Worm (Caenorhabditis elegans) whole organism, young adult: ENCODE data around the gene col-130.

ENCODE experiments used
- B0035.1 ChIP-seq: sonication (generic microtip); optimal IDR thresholded peaks from 2 replicates; lab custom pipeline; 2016; ENCODE audit warnings: missing genetic modification characterization, mild to moderate bottlenecking, missing compliant biosample characterization, missing genotype, missing genetic modification reagents
- C06A6.2 ChIP-seq: fragments of 200-800 bp; sonication (Bioruptor generic); conservative IDR thresholded peaks from 2 replicates; pipeline ENCODE4 v1.3.6; 2022; ENCODE audit warnings: missing genetic modification characterization, missing compliant biosample characterization
- D2030.7 ChIP-seq: fragments of 200-800 bp; sonication (Bioruptor generic); IDR thresholded peaks from 2 replicates; pipeline ENCODE4 v1.3.6; 2022; ENCODE audit warnings: missing genetic modification reagents, missing genetic modification characterization, missing compliant biosample characterization
- F33H1.4 ChIP-seq: fragments of 200-800 bp; sonication (Bioruptor generic); IDR thresholded peaks from 2 replicates; pipeline ENCODE4 v1.3.6; 2022; ENCODE audit warnings: missing genetic modification reagents, missing genetic modification characterization, missing compliant biosample characterization
- F39B2.1 ChIP-seq: fragments of 200-800 bp; sonication (Bioruptor generic); IDR thresholded peaks from 2 replicates; pipeline ENCODE4 v1.3.6; 2022; ENCODE audit warnings: missing genetic modification reagents, missing genetic modification characterization, missing compliant biosample characterization
- F49E8.2 ChIP-seq: sonication (generic microtip); optimal IDR thresholded peaks from 3 replicates; lab custom pipeline; 2017; ENCODE audit warnings: missing genetic modification characterization, mild to moderate bottlenecking, missing compliant biosample characterization, antibody characterized with exemption, moderate library complexity; ENCODE audit not compliant: insufficient read depth
- F55B11.4 ChIP-seq: sonication (generic microtip); optimal IDR thresholded peaks from 2 replicates; lab custom pipeline; 2016; ENCODE audit warnings: missing compliant biosample characterization, missing genetic modification characterization, borderline replicate concordance; ENCODE audit not compliant: insufficient read depth
- Y53G8AR.9 ChIP-seq: fragments of 200-800 bp; sonication (Bioruptor generic); conservative IDR thresholded peaks from 2 replicates; pipeline ENCODE4 v1.3.6; 2022; ENCODE audit warnings: missing genetic modification reagents, missing genetic modification characterization, missing compliant biosample characterization
- Y67H2A.10 ChIP-seq: fragments of 200-800 bp; sonication (Bioruptor generic); conservative IDR thresholded peaks from 2 replicates; pipeline ENCODE4 v1.3.6; 2022; ENCODE audit warnings: missing genetic modification reagents, missing genetic modification characterization, missing compliant biosample characterization
- Y79H2A.3 ChIP-seq: fragments of 200-800 bp; sonication (Bioruptor generic); conservative IDR thresholded peaks from 2 replicates; pipeline ENCODE4 v1.3.6; 2022; ENCODE audit warnings: missing genetic modification reagents, missing genetic modification characterization, missing compliant biosample characterization
- akir-1 ChIP-seq: fragments of 200-800 bp; sonication (Bioruptor generic); optimal IDR thresholded peaks from 2 replicates; lab custom pipeline; 2018; ENCODE audit warnings: mild to moderate bottlenecking, missing genetic modification characterization, moderate library complexity, missing compliant biosample characterization
- attf-5 ChIP-seq: fragments of 200-800 bp; sonication (Bioruptor generic); optimal IDR thresholded peaks from 2 replicates; lab custom pipeline; 2018; ENCODE audit warnings: mild to moderate bottlenecking, missing genetic modification characterization, missing compliant biosample characterization
- bed-1 ChIP-seq: fragments of 200-800 bp; sonication (Bioruptor generic); IDR thresholded peaks from 2 replicates; pipeline ENCODE4 v1.3.6; 2022; ENCODE audit warnings: missing genetic modification reagents, missing genetic modification characterization, missing compliant biosample characterization
- cebp-2 ChIP-seq: fragments of 200-800 bp; sonication (Bioruptor generic); IDR thresholded peaks from 2 replicates; pipeline ENCODE4 v1.3.6; 2022; ENCODE audit warnings: missing genetic modification characterization, missing compliant biosample characterization
- ceh-27 ChIP-seq: fragments of 200-800 bp; sonication (Bioruptor generic); optimal IDR thresholded peaks from 2 replicates; lab custom pipeline; 2018; ENCODE audit warnings: mild to moderate bottlenecking, missing genetic modification characterization, moderate library complexity, missing compliant biosample characterization
- ceh-58 ChIP-seq: fragments of 200-800 bp; sonication (Bioruptor generic); IDR thresholded peaks from 2 replicates; pipeline ENCODE4 v1.3.6; 2022; ENCODE audit warnings: missing genetic modification characterization, missing compliant biosample characterization
- ceh-91 ChIP-seq: fragments of 200-800 bp; sonication (Bioruptor generic); IDR thresholded peaks from 2 replicates; pipeline ENCODE4 v1.3.6; 2022; ENCODE audit warnings: missing genetic modification reagents, missing genetic modification characterization, missing compliant biosample characterization
- dpl-1 ChIP-seq: fragments of 150-350 bp; optimal IDR thresholded peaks from 2 replicates; lab custom pipeline; 2014; ENCODE audit warnings: missing biosample characterization, missing genetic modification reagents, missing genetic modification characterization
- egl-44 ChIP-seq: fragments of 200-800 bp; sonication (Bioruptor generic); IDR thresholded peaks from 2 replicates; pipeline ENCODE4 v1.3.6; 2022; ENCODE audit warnings: missing genetic modification reagents, missing genetic modification characterization, missing compliant biosample characterization
- ekl-4 ChIP-seq: fragments of 200-800 bp; sonication (Bioruptor generic); IDR thresholded peaks from 2 replicates; pipeline ENCODE4 v1.3.6; 2022; ENCODE audit warnings: missing genetic modification reagents, missing genetic modification characterization, missing compliant biosample characterization
- ets-4 ChIP-seq: fragments of 200-800 bp; sonication (Bioruptor generic); optimal IDR thresholded peaks from 2 replicates; lab custom pipeline; 2018; ENCODE audit warnings: mild to moderate bottlenecking, missing genetic modification characterization, missing compliant biosample characterization
- him-1 ChIP-seq: sonication (generic microtip); optimal IDR thresholded peaks from 2 replicates; lab custom pipeline; 2016; ENCODE audit warnings: missing genotype, missing genetic modification reagents, missing genetic modification characterization, missing compliant biosample characterization
- hmg-1.2 ChIP-seq: fragments of 200-800 bp; sonication (Bioruptor generic); IDR thresholded peaks from 2 replicates; pipeline ENCODE4 v1.3.6; 2022; ENCODE audit warnings: missing genetic modification reagents, missing genetic modification characterization, missing compliant biosample characterization
- hmg-20 ChIP-seq: fragments of 200-800 bp; sonication (Bioruptor generic); IDR thresholded peaks from 2 replicates; pipeline ENCODE4 v1.3.6; 2022; ENCODE audit warnings: missing genetic modification reagents, missing genetic modification characterization, missing compliant biosample characterization
- hrde-1 ChIP-seq: sonication (generic microtip); optimal IDR thresholded peaks from 2 replicates; lab custom pipeline; 2016; ENCODE audit warnings: missing genetic modification characterization, mild to moderate bottlenecking, missing compliant biosample characterization, moderate library complexity, missing genotype, missing genetic modification reagents, borderline replicate concordance
- hsf-1 ChIP-seq: fragments of 200-800 bp; sonication (Bioruptor generic); IDR thresholded peaks from 2 replicates; pipeline ENCODE4 v1.3.6; 2022; ENCODE audit warnings: missing genetic modification reagents, missing genetic modification characterization, missing compliant biosample characterization
- let-607 ChIP-seq, 2 experiments: fragments of 200-800 bp in 1 of 2; sonication (Bioruptor generic) in 1 of 2; sonication (generic microtip) in 1 of 2; optimal IDR thresholded peaks; 2 replicates each; lab custom pipeline; 2016 to 2018; ENCODE audit warnings: mild to moderate bottlenecking in 2 of 2, missing compliant biosample characterization in 2 of 2, missing genetic modification characterization in 2 of 2, moderate library complexity in 2 of 2, missing genotype in 1 of 2
- lin-54 ChIP-seq: fragments of 200-800 bp; sonication (Bioruptor generic); optimal IDR thresholded peaks from 2 replicates; lab custom pipeline; 2018; ENCODE audit warnings: mild to moderate bottlenecking, missing genetic modification characterization, missing compliant biosample characterization
- lsl-1 ChIP-seq: fragments of 200-800 bp; sonication (Bioruptor generic); optimal IDR thresholded peaks from 2 replicates; lab custom pipeline; 2018; ENCODE audit warnings: mild to moderate bottlenecking, missing genetic modification characterization, moderate library complexity, missing compliant biosample characterization
- madf-6 ChIP-seq: fragments of 200-800 bp; sonication (Bioruptor generic); IDR thresholded peaks from 2 replicates; pipeline ENCODE4 v1.3.6; 2022; ENCODE audit warnings: missing genetic modification reagents, missing genetic modification characterization, missing compliant biosample characterization
- madf-8 ChIP-seq: fragments of 200-800 bp; sonication (Bioruptor generic); conservative IDR thresholded peaks from 2 replicates; pipeline ENCODE4 v1.3.6; 2022; ENCODE audit warnings: missing genetic modification reagents, missing genetic modification characterization, missing compliant biosample characterization
- mxl-1 ChIP-seq: sonication (generic microtip); optimal IDR thresholded peaks from 2 replicates; lab custom pipeline; 2016; ENCODE audit warnings: missing genetic modification characterization, missing compliant biosample characterization
- nhr-120 ChIP-seq: fragments of 200-800 bp; sonication (Bioruptor generic); IDR thresholded peaks from 2 replicates; pipeline ENCODE4 v1.3.6; 2022; ENCODE audit warnings: missing genetic modification characterization, missing compliant biosample characterization
- nhr-27 ChIP-seq: fragments of 200-800 bp; sonication (Bioruptor generic); optimal IDR thresholded peaks from 2 replicates; lab custom pipeline; 2018; ENCODE audit warnings: mild to moderate bottlenecking, missing genetic modification characterization, moderate library complexity, missing compliant biosample characterization
- nhr-80 ChIP-seq: sonication (generic microtip); optimal IDR thresholded peaks from 2 replicates; lab custom pipeline; 2016; ENCODE audit warnings: missing genetic modification characterization, missing compliant biosample characterization
- nhr-90 ChIP-seq: sonication (generic microtip); optimal IDR thresholded peaks from 2 replicates; lab custom pipeline; 2016; ENCODE audit warnings: missing genotype, mild to moderate bottlenecking, missing genetic modification characterization, missing compliant biosample characterization
- rcor-1 ChIP-seq: fragments of 200-800 bp; sonication (Bioruptor generic); IDR thresholded peaks from 2 replicates; pipeline ENCODE4 v1.3.6; 2022; ENCODE audit warnings: missing genetic modification reagents, missing genetic modification characterization, missing compliant biosample characterization
- rec-8 ChIP-seq, 2 experiments: sonication (generic microtip); optimal IDR thresholded peaks; 2 replicates each; lab custom pipeline; 2016; ENCODE audit warnings: mild to moderate bottlenecking in 2 of 2, missing genetic modification characterization in 2 of 2, missing genetic modification reagents in 2 of 2, missing genotype in 2 of 2, missing biosample characterization in 1 of 2, missing compliant biosample characterization in 1 of 2, moderate library complexity in 1 of 2
- repo-1 ChIP-seq: sonication (generic microtip); optimal IDR thresholded peaks from 2 replicates; lab custom pipeline; 2017; ENCODE audit warnings: mild to moderate bottlenecking, missing genetic modification characterization, missing compliant biosample characterization
- snpc-1.1 ChIP-seq: sonication (generic microtip); optimal IDR thresholded peaks from 2 replicates; lab custom pipeline; 2017; ENCODE audit warnings: missing genetic modification characterization, mild to moderate bottlenecking, missing compliant biosample characterization, antibody characterized with exemption, moderate library complexity, missing genotype, missing genetic modification reagents; ENCODE audit not compliant: insufficient read depth
- snpc-1.3 ChIP-seq: sonication (generic microtip); optimal IDR thresholded peaks from 2 replicates; lab custom pipeline; 2017; ENCODE audit warnings: missing genetic modification characterization, mild to moderate bottlenecking, missing compliant biosample characterization, antibody characterized with exemption, moderate library complexity, missing genotype, missing genetic modification reagents; ENCODE audit not compliant: insufficient read depth
- tbp1 ChIP-seq: fragments of 200-800 bp; sonication (Bioruptor generic); optimal IDR thresholded peaks from 2 replicates; lab custom pipeline; 2018; ENCODE audit warnings: mild to moderate bottlenecking, missing genetic modification characterization, missing compliant biosample characterization
- tbx-9 ChIP-seq: sonication (generic microtip); optimal IDR thresholded peaks from 2 replicates; lab custom pipeline; 2016; ENCODE audit warnings: borderline replicate concordance, missing genetic modification characterization, inconsistent platforms, missing compliant biosample characterization
- unc-62 ChIP-seq: fragments of 150-350 bp; optimal IDR thresholded peaks from 2 replicates; lab custom pipeline; 2014; ENCODE audit warnings: missing biosample characterization, missing genetic modification reagents, missing genetic modification characterization
- zfh-2 ChIP-seq: fragments of 200-800 bp; sonication (Bioruptor generic); conservative IDR thresholded peaks from 2 replicates; pipeline ENCODE4 v1.3.6; 2022; ENCODE audit warnings: missing genetic modification reagents, missing genetic modification characterization, missing compliant biosample characterization
- zim-3 ChIP-seq: sonication (generic microtip); optimal IDR thresholded peaks from 2 replicates; lab custom pipeline; 2017; ENCODE audit warnings: mild to moderate bottlenecking, missing genetic modification characterization, moderate library complexity, missing compliant biosample characterization
- ztf-25 ChIP-seq: fragments of 200-800 bp; sonication (Bioruptor generic); IDR thresholded peaks from 2 replicates; pipeline ENCODE4 v1.3.6; 2022; ENCODE audit warnings: missing genetic modification reagents, missing genetic modification characterization, missing compliant biosample characterization
- ztf-3 ChIP-seq: fragments of 200-800 bp; sonication (Bioruptor generic); optimal IDR thresholded peaks from 2 replicates; lab custom pipeline; 2018; ENCODE audit warnings: mild to moderate bottlenecking, missing genetic modification characterization, missing compliant biosample characterization

Gene col-130

ce11 chrIV:12389951-12390350, 38.4 kb downstream of the col-130 start, which contains the start of gene spe-45 (continued):
- TF ChIP-seq hmg-1.2 (GFP tag; lab: Robert Waterston, UW): no peak
- TF ChIP-seq tbp1 (GFP tag; lab: Kevin White, UChicago): peak; percentile 47
- TF ChIP-seq ceh-27: no peak
- no peak for TF ChIP-seq nhr-90 (tag; lab: Kevin White, UChicago)
- TF ChIP-seq him-1 (tag; lab: Kevin White, UChicago): peak; percentile 32
- peak; percentile 73 for TF ChIP-seq madf-6 (GFP tag; lab: Robert Waterston, UW)
- peak; percentile 78 for TF ChIP-seq ekl-4 (GFP tag; lab: Robert Waterston, UW)
- no peak for TF ChIP-seq ztf-3 (GFP tag; lab: Kevin White, UChicago)
- peak; percentile 58; the same call in 1 of the 2 replicates for TF ChIP-seq hsf-1 (GFP tag; lab: Robert Waterston, UW)
- no peak for TF ChIP-seq ceh-91 (GFP tag; lab: Robert Waterston, UW)
- no peak for TF ChIP-seq rec-8 (tag; optimal IDR thresholded peaks at IDR 0.05; lab: Kevin White, UChicago)
- no peak for TF ChIP-seq nhr-27 (tag; lab: Kevin White, UChicago)
- peak; percentile 43 for TF ChIP-seq F33H1.4 (GFP tag; lab: Robert Waterston, UW)
- TF ChIP-seq egl-44 (GFP tag; lab: Robert Waterston, UW): no peak
- no peak for TF ChIP-seq zfh-2 (GFP tag; lab: Robert Waterston, UW)
- TF ChIP-seq nhr-80 (tag; lab: Kevin White, UChicago): no peak
- TF ChIP-seq D2030.7 (GFP tag; lab: Robert Waterston, UW): no peak
- TF ChIP-seq Y79H2A.3 (GFP tag; lab: Robert Waterston, UW): no peak
- no peak for TF ChIP-seq let-607 (tag; optimal IDR thresholded peaks at IDR 0.05; lab: Kevin White, UChicago)
- TF ChIP-seq snpc-1.1 (tag; lab: Kevin White, UChicago): no peak
- no peak for TF ChIP-seq snpc-1.3 (tag; lab: Kevin White, UChicago)
- no peak for TF ChIP-seq hmg-20
- TF ChIP-seq hrde-1 (tag; lab: Kevin White, UChicago): peak; percentile 28
- no peak for TF ChIP-seq bed-1 (GFP tag; lab: Robert Waterston, UW)
- 0 out of 2 replicates have a peak, but pooled peaks have one; percentile 2 for TF ChIP-seq F39B2.1
- TF ChIP-seq madf-8 (GFP tag; lab: Robert Waterston, UW): no peak
- TF ChIP-seq C06A6.2 (GFP tag; lab: Robert Waterston, UW): no peak
- peak; percentile 71 for TF ChIP-seq F49E8.2
- TF ChIP-seq cebp-2 (GFP tag; lab: Robert Waterston, UW): peak; percentile 81; the same call in 1 of the 2 replicates
- no peak for TF ChIP-seq B0035.1 (tag; lab: Kevin White, UChicago)
- TF ChIP-seq zim-3 (tag; lab: Kevin White, UChicago): no peak
- no peak for TF ChIP-seq ets-4 (GFP tag; lab: Kevin White, UChicago)
- TF ChIP-seq F55B11.4 (tag; lab: Kevin White, UChicago): no peak
- no peak for TF ChIP-seq nhr-120 (GFP tag; lab: Robert Waterston, UW)
- TF ChIP-seq repo-1: no peak
- TF ChIP-seq attf-5: no peak
- no peak for TF ChIP-seq ztf-25 (GFP tag; lab: Robert Waterston, UW)
- no peak for TF ChIP-seq Y67H2A.10 (GFP tag; lab: Robert Waterston, UW)
- TF ChIP-seq Y53G8AR.9 (GFP tag; lab: Robert Waterston, UW): peak; percentile 79
- TF ChIP-seq dpl-1 (GFP tag; lab: Kevin White, UChicago): no peak
- peak; percentile 28 for TF ChIP-seq lsl-1 (GFP tag; lab: Kevin White, UChicago)
- no peak for TF ChIP-seq akir-1 (GFP tag; lab: Kevin White, UChicago)
- no peak for TF ChIP-seq mxl-1 (tag; lab: Kevin White, UChicago)
- TF ChIP-seq ceh-58 (GFP tag; lab: Robert Waterston, UW): peak; percentile 24; the same call in 1 of the 2 replicates
- peak; percentile 32; the same call in 1 of the 2 replicates for TF ChIP-seq rcor-1 (GFP tag; lab: Robert Waterston, UW)
- no peak for TF ChIP-seq tbx-9 (tag; lab: Kevin White, UChicago)
- no peak for TF ChIP-seq unc-62 (GFP tag; lab: Kevin White, UChicago)
- peak; percentile 73 for TF ChIP-seq lin-54
